Fruit fly (Drosophila melanogaster): ENCODE results near the gene Srrm1.
A peak's percentile ranks its signal among the peaks of the same experiment; 100 is the strongest.

The Srrm1 gene

DNA sequence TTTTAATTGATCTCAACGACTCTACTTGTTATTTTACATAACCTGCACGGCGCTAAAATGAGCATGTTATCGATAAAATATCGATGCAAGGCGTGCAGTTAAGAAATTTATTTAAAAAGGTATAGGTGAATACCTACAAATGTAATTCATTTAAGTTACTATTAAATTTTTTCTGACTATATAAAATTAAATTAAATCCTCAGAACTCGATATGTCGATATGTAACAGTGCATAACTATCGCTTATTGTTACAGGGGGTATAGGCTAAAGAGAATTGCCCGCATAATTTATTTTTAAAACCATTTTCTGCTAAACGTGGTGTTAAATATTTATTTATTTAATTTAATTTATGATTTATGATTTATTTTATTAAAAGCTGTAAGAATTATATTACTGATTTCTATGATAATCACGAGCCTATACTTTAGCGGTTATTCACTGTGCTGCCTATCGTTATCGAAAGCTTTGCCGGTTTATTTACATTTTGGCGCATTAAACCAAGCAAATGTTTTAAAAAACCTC, 18.8 kb upstream of the Srrm1 start, which contains the start of the genes mRpL20 and Icmt (continued):
- peak; percentile 59 for TF ChIP-seq nau (GFP tag; optimal IDR thresholded peaks at IDR 0.05)
- peak; percentile 99 for TF ChIP-seq row (GFP tag; IDR thresholded peaks at IDR 0.05)
- no peak for TF ChIP-seq ftz-f1 (GFP tag; optimal IDR thresholded peaks at IDR 0.05)
- TF ChIP-seq sisA (GFP tag; IDR thresholded peaks at IDR 0.05), result peak; percentile 92
- TF ChIP-seq CG7839 (tag; optimal IDR thresholded peaks at IDR 0.05), result peak; percentile 97
- TF ChIP-seq CG7745 (tag; optimal IDR thresholded peaks at IDR 0.05), result no peak
- peak; percentile 93 for TF ChIP-seq CG9215 (GFP tag; IDR thresholded peaks at IDR 0.05)
- peak; percentile 95 for TF ChIP-seq CG13424 (tag; optimal IDR thresholded peaks at IDR 0.05)
- TF ChIP-seq Gsc (GFP tag; IDR thresholded peaks at IDR 0.05), result peak; percentile 89
- peak; percentile 83 for TF ChIP-seq danr (GFP tag; IDR thresholded peaks at IDR 0.05)
- TF ChIP-seq CG14965 (GFP tag; optimal IDR thresholded peaks at IDR 0.05; ENCODE audit: borderline replicate concordance), result no peak
- TF ChIP-seq hbn (GFP tag; IDR thresholded peaks at IDR 0.05; ENCODE audit: partially characterized antibody), result peak; percentile 58
- peak; percentile 34 for TF ChIP-seq Hmx (GFP tag; optimal IDR thresholded peaks at IDR 0.05)
- peak; percentile 93 for TF ChIP-seq CG30403 (GFP tag; optimal IDR thresholded peaks at IDR 0.05)
- TF ChIP-seq CG12942 (GFP tag; optimal IDR thresholded peaks at IDR 0.05), result peak; percentile 88
- TF ChIP-seq CG12155 (GFP tag; optimal IDR thresholded peaks at IDR 0.05), result peak; percentile 89
- TF ChIP-seq aop (GFP tag; IDR thresholded peaks at IDR 0.05), result 0 out of 2 replicates have a peak, but pooled peaks have one; percentile 52
- TF ChIP-seq onecut (GFP tag; IDR thresholded peaks at IDR 0.05), result peak; percentile 79
- peak; percentile 77 for TF ChIP-seq D19A (tag; optimal IDR thresholded peaks at IDR 0.05)
- peak; percentile 62 for TF ChIP-seq zfh2 (GFP tag; optimal IDR thresholded peaks at IDR 0.05)
- TF ChIP-seq CG5245 (GFP tag; optimal IDR thresholded peaks at IDR 0.05), result peak; percentile 40
- TF ChIP-seq CG13894 (tag; optimal IDR thresholded peaks at IDR 0.05), result peak; percentile 85
- TF ChIP-seq sens-2 (GFP tag; IDR thresholded peaks at IDR 0.05), result peak; percentile 80
- peak; percentile 93 for TF ChIP-seq C15 (GFP tag; IDR thresholded peaks at IDR 0.05)
- peak; percentile 56 for TF ChIP-seq CG18764 (GFP tag; optimal IDR thresholded peaks at IDR 0.05)
- TF ChIP-seq scrt (GFP tag; optimal IDR thresholded peaks at IDR 0.05), result peak; percentile 51
- peak; percentile 92 for TF ChIP-seq salm (tag; optimal IDR thresholded peaks at IDR 0.05)
- TF ChIP-seq zen2 (GFP tag; IDR thresholded peaks at IDR 0.05; ENCODE audit: partially characterized antibody), result no peak; the same call in 1 of the 3 replicates
- TF ChIP-seq kah (GFP tag; optimal IDR thresholded peaks at IDR 0.05), result peak; percentile 58
- peak; percentile 74 for TF ChIP-seq Spps (tag; optimal IDR thresholded peaks at IDR 0.05)
- no peak for TF ChIP-seq Dip2 (GFP tag; IDR thresholded peaks at IDR 0.05)
- TF ChIP-seq ems (GFP tag; optimal IDR thresholded peaks at IDR 0.05), result peak; percentile 73
- peak; percentile 18 for TF ChIP-seq HLH54F (GFP tag; optimal IDR thresholded peaks at IDR 0.05)
- peak; percentile 29 for TF ChIP-seq CG12744 (GFP tag; optimal IDR thresholded peaks at IDR 0.05)
- peak; percentile 93 for TF ChIP-seq rib (GFP tag; IDR thresholded peaks at IDR 0.05)
- TF ChIP-seq CG6689 (GFP tag; IDR thresholded peaks at IDR 0.05), result peak; percentile 97
- TF ChIP-seq CG12071 (GFP tag; optimal IDR thresholded peaks at IDR 0.05), result peak; percentile 26
- TF ChIP-seq CG1024 (GFP tag; IDR thresholded peaks at IDR 0.05), result peak; percentile 73
- peak; percentile 78 for TF ChIP-seq cato (GFP tag; optimal IDR thresholded peaks at IDR 0.05; ENCODE audit: borderline replicate concordance)
- TF ChIP-seq CG18011 (GFP tag; optimal IDR thresholded peaks at IDR 0.05), result peak; percentile 45
- peak; percentile 84 for TF ChIP-seq org-1 (GFP tag; optimal IDR thresholded peaks at IDR 0.05)
- peak; percentile 72 for TF ChIP-seq amos (GFP tag; IDR thresholded peaks at IDR 0.05; ENCODE audit: partially characterized antibody)
- TF ChIP-seq peb (GFP tag; IDR thresholded peaks at IDR 0.05), result peak; percentile 93
- peak; percentile 96 for TF ChIP-seq Ssrp (tag; optimal IDR thresholded peaks at IDR 0.05)
- TF ChIP-seq CG32767 (GFP tag; IDR thresholded peaks at IDR 0.05), result peak; percentile 96
- TF ChIP-seq CG6854 (GFP tag; optimal IDR thresholded peaks at IDR 0.05), result peak; percentile 54
- peak; percentile 82 for TF ChIP-seq GATAe (GFP tag; conservative IDR thresholded peaks at IDR 0.05)
- no peak for TF ChIP-seq cg (GFP tag; optimal IDR thresholded peaks at IDR 0.05)
- peak; percentile 55 for TF ChIP-seq Ets97D (GFP tag; optimal IDR thresholded peaks at IDR 0.05)
- peak; percentile 85 for TF ChIP-seq Fer1 (GFP tag; optimal IDR thresholded peaks at IDR 0.05)
- TF ChIP-seq insv (GFP tag; optimal IDR thresholded peaks at IDR 0.05), result peak in 1 of 2 experiments; percentile 45
